Worm (Caenorhabditis elegans) whole organism, L1 larva: ENCODE measurements around the gene popl-5.
"Not testable (repeated sequence)": the region's sequence is repeated elsewhere in the genome, so short reads cannot be mapped to it uniquely, and the experiment has no call there.

Experiments used
- F16B12.6 ChIP-seq: fragments of 150-350 bp; optimal IDR thresholded peaks from 2 replicates; lab custom pipeline; 2014; ENCODE audit warnings: missing biosample characterization, missing genetic modification characterization
- blmp-1 ChIP-seq: fragments of 150-350 bp; optimal IDR thresholded peaks from 2 replicates; lab custom pipeline; 2014; ENCODE audit warnings: missing biosample characterization, missing genetic modification characterization
- hlh-4 ChIP-seq: sonication (generic microtip); optimal IDR thresholded peaks from 2 replicates; lab custom pipeline; 2016; ENCODE audit warnings: mild to moderate bottlenecking, missing genetic modification characterization, missing compliant biosample characterization
- jun-1 ChIP-seq: fragments of 150-350 bp; optimal IDR thresholded peaks from 2 replicates; lab custom pipeline; 2014; ENCODE audit warnings: missing biosample characterization, missing genetic modification reagents, missing genetic modification characterization
- lin-14 ChIP-seq: fragments of 200-800 bp; sonication (Bioruptor generic); optimal IDR thresholded peaks from 2 replicates; lab custom pipeline; 2018; ENCODE audit warnings: mild to moderate bottlenecking, missing genetic modification characterization, moderate library complexity, missing compliant biosample characterization
- lin-39 ChIP-seq: fragments of 150-350 bp; optimal IDR thresholded peaks from 2 replicates; lab custom pipeline; 2014; ENCODE audit warnings: missing biosample characterization, missing genetic modification reagents, missing genetic modification characterization
- mab-9 ChIP-seq: fragments of 200-800 bp; sonication (Bioruptor generic); IDR thresholded peaks from 2 replicates; pipeline ENCODE4 v1.3.6; 2022; ENCODE audit warnings: missing genetic modification reagents, missing genetic modification characterization, missing compliant biosample characterization
- skn-1 ChIP-seq: fragments of 150-350 bp; optimal IDR thresholded peaks from 2 replicates; lab custom pipeline; 2014; ENCODE audit warnings: missing biosample characterization, missing genetic modification characterization
- swsn-7 ChIP-seq: sonication (generic microtip); optimal IDR thresholded peaks from 2 replicates; lab custom pipeline; 2016; ENCODE audit warnings: missing genetic modification characterization, missing compliant biosample characterization

ce11 chrIII:11515192-11515591, 28.0 kb upstream of the popl-5 start:
- not testable (repeated sequence) for TF ChIP-seq swsn-7 (tag; lab: Kevin White, UChicago); jun-1; blmp-1; F16B12.6 (tag; lab: Kevin White, UChicago); hlh-4 (tag; lab: Kevin White, UChicago); mab-9 (GFP tag; lab: Robert Waterston, UW); lin-39 (tag; lab: Kevin White, UChicago); skn-1 (tag; lab: Kevin White, UChicago); lin-14 (GFP tag; lab: Kevin White, UChicago)
